Worm (Caenorhabditis elegans): ENCODE measurements around the gene rad-23.

The rad-23 gene

DNA sequence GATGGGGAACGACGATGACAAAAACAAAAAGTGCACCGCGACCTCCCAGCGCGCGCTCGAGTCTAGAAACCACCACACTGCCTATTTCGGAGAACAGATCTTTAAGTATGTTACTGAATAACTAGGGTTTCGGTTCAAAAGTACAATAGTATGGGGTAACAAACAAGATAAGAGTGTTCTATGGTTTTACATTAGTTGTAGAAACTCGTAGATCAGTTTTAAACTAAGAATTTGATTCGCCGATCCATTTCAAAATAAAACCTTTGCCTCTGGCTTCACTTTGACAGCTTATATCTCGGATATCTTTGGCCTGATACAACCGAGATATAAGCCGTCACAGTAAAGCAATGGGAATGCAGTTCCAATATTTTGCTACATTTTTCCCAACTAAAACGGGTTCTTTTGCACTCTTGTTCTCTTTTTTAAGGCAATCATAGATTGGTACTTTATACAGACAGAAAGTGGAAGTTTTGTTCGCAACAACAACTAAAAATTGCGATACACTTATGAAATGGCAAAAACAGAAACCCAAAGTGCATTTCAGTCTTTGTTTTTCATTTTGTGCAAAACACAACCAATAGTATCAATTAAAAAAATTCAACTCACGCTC is 36.1 kb downstream of the rad-23 start:
- TF ChIP-seq pqm-1 (tag; optimal IDR thresholded peaks at IDR 0.05) = no peak
- TF ChIP-seq unc-3 (GFP tag; conservative IDR thresholded peaks at IDR 0.05) = no peak
- TF ChIP-seq unc-3 (tag; optimal IDR thresholded peaks at IDR 0.05) = no peak
- no peak for TF ChIP-seq pag-3 (tag; optimal IDR thresholded peaks at IDR 0.05; ENCODE audit: borderline replicate concordance)
- no peak for TF ChIP-seq tbx-7 (tag; optimal IDR thresholded peaks at IDR 0.05)
- no peak for TF ChIP-seq ceh-31 (tag; optimal IDR thresholded peaks at IDR 0.05)
- no peak for TF ChIP-seq pha-2 (tag; optimal IDR thresholded peaks at IDR 0.05)

DNA sequence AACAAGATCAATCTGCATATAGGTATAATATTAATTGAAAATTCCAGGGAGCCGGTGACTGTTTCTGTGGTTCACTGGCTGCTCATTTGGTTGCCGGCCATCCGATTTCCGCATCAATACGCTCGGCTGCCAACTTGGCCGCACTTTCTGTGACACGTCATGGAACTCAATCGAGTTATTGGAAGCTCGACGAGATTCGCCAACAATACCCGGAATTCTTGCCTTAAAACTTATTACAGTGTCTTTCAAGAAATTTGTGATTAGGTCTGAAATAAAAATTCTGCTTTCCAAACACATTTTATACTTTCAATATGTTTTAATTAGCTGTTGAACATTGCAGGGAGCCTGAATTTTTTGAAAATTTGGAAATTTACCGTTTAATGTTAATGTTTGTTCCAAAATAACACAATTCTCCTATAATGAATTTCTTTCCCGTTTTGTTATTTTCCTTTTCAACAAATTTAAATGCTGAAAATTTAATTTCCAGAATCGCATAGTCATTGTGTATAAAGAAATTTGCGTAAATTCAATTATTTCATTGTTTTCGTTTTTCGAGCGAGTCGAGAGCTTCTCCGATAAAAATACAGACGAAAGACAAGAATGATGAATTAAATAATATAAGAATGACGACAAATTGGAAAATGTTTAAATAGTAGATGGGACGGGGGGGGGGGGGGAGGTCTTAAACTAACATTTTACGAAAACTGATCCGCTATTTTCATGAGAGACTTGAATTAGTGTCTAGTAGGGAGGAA is 38.2 kb downstream of the rad-23 start:
- TF ChIP-seq hlh-15 (tag; optimal IDR thresholded peaks at IDR 0.05) (no peak), ceh-2 (tag; optimal IDR thresholded peaks at IDR 0.05) (no peak), syd-9 (tag; optimal IDR thresholded peaks at IDR 0.05) (no peak), ceh-34 (tag; optimal IDR thresholded peaks at IDR 0.05) (no peak), K09A11.1 (tag; optimal IDR thresholded peaks at IDR 0.05; ENCODE audit: insufficient read depth) (no peak), pat-9 (tag; optimal IDR thresholded peaks at IDR 0.05) (no peak), unc-86 (tag; optimal IDR thresholded peaks at IDR 0.05) (no peak), F13H6.1 (tag; optimal IDR thresholded peaks at IDR 0.05) (no peak), eyg-1 (tag; optimal IDR thresholded peaks at IDR 0.05) (no peak), ref-2 (tag; optimal IDR thresholded peaks at IDR 0.05) (no peak), sox-4 (tag; optimal IDR thresholded peaks at IDR 0.05) (no peak), nfya-1 (tag; optimal IDR thresholded peaks at IDR 0.05) (no peak), pqm-1 (tag; optimal IDR thresholded peaks at IDR 0.05) (no peak), hlh-6 (tag; optimal IDR thresholded peaks at IDR 0.05) (no peak), nhr-232 (tag; optimal IDR thresholded peaks at IDR 0.05) (no peak), pros-1 (tag; optimal IDR thresholded peaks at IDR 0.05) (no peak), ceh-24 (tag; optimal IDR thresholded peaks at IDR 0.05) (no peak), npax-4 (tag; optimal IDR thresholded peaks at IDR 0.05) (no peak), ceh-22 (tag; optimal IDR thresholded peaks at IDR 0.05) (no peak), C38D4.7 (GFP tag; optimal IDR thresholded peaks at IDR 0.05) (no peak)

DNA sequence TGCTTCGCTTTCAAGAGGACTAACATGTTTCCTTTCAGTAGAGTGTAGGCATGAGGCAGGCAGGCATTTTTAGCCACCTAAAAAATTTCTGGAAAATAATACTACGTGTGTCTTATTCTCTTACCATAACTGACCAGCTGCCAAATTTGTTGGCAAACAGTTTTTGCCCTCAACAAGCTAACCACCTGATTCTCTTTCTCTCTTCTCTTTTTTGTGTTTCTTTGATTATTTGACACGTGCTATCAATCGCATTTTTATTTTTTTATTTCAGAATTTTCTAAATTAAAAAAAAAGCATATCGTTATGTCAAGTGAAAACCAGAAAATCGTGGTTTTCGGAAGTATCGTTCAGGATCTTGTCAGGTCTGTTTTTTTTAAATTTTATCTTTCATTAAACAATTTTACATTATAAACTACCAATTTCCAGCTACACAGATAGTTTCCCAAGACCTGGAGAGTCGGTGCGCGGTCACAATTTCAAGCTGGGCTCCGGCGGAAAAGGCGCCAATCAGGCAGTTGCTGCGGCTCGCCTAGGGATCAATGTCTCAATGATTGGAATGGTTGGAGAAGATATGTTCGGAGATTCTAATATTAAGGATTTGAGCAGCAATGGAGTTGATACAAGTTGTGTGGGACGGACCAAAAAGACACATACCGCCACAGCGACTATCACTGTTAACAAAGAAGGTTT is 40.4 kb downstream of the rad-23 start, which contains the start of gene F07A11.5:
Gene F07A11.5, plus strand, starts transcription at position 267 of the 690 bp plus-strand sequence.
- TF ChIP-seq pha-2 (tag; optimal IDR thresholded peaks at IDR 0.05) (no peak), ceh-45 (GFP tag; IDR thresholded peaks at IDR 0.05) (no peak), pax-1 (tag; optimal IDR thresholded peaks at IDR 0.05) (no peak), unc-86 (tag; optimal IDR thresholded peaks at IDR 0.05) (no peak), C08G9.2 (tag; optimal IDR thresholded peaks at IDR 0.05) (no peak), fax-1 (tag; optimal IDR thresholded peaks at IDR 0.05) (no peak), elt-4 (tag; optimal IDR thresholded peaks at IDR 0.05) (no peak), ceh-22 (tag; optimal IDR thresholded peaks at IDR 0.05) (no peak), npax-4 (tag; optimal IDR thresholded peaks at IDR 0.05) (no peak), che-1 (tag; optimal IDR thresholded peaks at IDR 0.05) (no peak), odd-2 (tag; optimal IDR thresholded peaks at IDR 0.05) (no peak), ceh-31 (tag; optimal IDR thresholded peaks at IDR 0.05) (no peak), zip-5 (tag; optimal IDR thresholded peaks at IDR 0.05) (no peak), ceh-48 (tag; optimal IDR thresholded peaks at IDR 0.05) (no peak), hlh-8 (tag; optimal IDR thresholded peaks at IDR 0.05) (no peak), nfya-1 (tag; optimal IDR thresholded peaks at IDR 0.05) (no peak), tbx-7 (tag; optimal IDR thresholded peaks at IDR 0.05) (no peak), ama-1 (optimal IDR thresholded peaks at IDR 0.05) (no peak), K09A11.1 (tag; optimal IDR thresholded peaks at IDR 0.05; ENCODE audit: insufficient read depth) (no peak), ref-2 (tag; optimal IDR thresholded peaks at IDR 0.05) (no peak)

All from whole organism, late embryonic.